Fruit fly (Drosophila melanogaster) whole organism, prepupa: ENCODE results near the gene eIF3d1.

Experiments used
- CG10669 ChIP-seq: fragments of 200-800 bp; sonication (Bioruptor generic); optimal IDR thresholded peaks from 3 replicates; lab custom pipeline; 2018; ENCODE audit warnings: missing biosample characterization, mild to moderate bottlenecking, missing genetic modification characterization, moderate library complexity
- CG11294 ChIP-seq: fragments of 200-800 bp; sonication (Bioruptor generic); IDR thresholded peaks from 2 replicates; pipeline ENCODE4 v1.3.6; 2022; ENCODE audit warnings: missing biosample characterization, missing genetic modification characterization
- CG1621 ChIP-seq: fragments of 200-800 bp; sonication (Bioruptor generic); optimal IDR thresholded peaks from 3 replicates; lab custom pipeline; 2018; ENCODE audit warnings: missing biosample characterization, mild to moderate bottlenecking, missing genetic modification characterization
- CG16779 ChIP-seq: fragments of 200-800 bp; sonication (Bioruptor generic); optimal IDR thresholded peaks from 3 replicates; lab custom pipeline; 2017; ENCODE audit warnings: missing biosample characterization, mild to moderate bottlenecking, missing genetic modification characterization
- CG31627 ChIP-seq: fragments of 200-800 bp; sonication (Bioruptor generic); optimal IDR thresholded peaks from 3 replicates; lab custom pipeline; 2016; ENCODE audit warnings: missing biosample characterization, missing genetic modification characterization
- CG32006 ChIP-seq: fragments of 200-800 bp; sonication (Bioruptor generic); optimal IDR thresholded peaks from 3 replicates; lab custom pipeline; 2017; ENCODE audit warnings: missing biosample characterization, mild to moderate bottlenecking, missing genetic modification characterization
- CG3919 ChIP-seq: fragments of 200-800 bp; sonication (Bioruptor generic); optimal IDR thresholded peaks from 3 replicates; lab custom pipeline; 2016; ENCODE audit warnings: missing biosample characterization, missing genetic modification characterization
- CG4318 ChIP-seq: fragments of 200-800 bp; sonication (Bioruptor generic); optimal IDR thresholded peaks from 3 replicates; lab custom pipeline; 2017; ENCODE audit warnings: missing biosample characterization, mild to moderate bottlenecking, missing genetic modification characterization
- CG6276 ChIP-seq: fragments of 200-800 bp; sonication (Bioruptor generic); optimal IDR thresholded peaks from 2 replicates; lab custom pipeline; 2017; ENCODE audit warnings: missing biosample characterization, mild to moderate bottlenecking, missing genetic modification characterization
- CG6808 ChIP-seq: fragments of 200-800 bp; sonication (Bioruptor generic); optimal IDR thresholded peaks from 3 replicates; lab custom pipeline; 2017; ENCODE audit warnings: missing biosample characterization, missing genetic modification characterization, mild to moderate bottlenecking, moderate library complexity, missing genetic modification reagents
- CG6854 ChIP-seq: fragments of 200-800 bp; sonication (Bioruptor generic); optimal IDR thresholded peaks from 2 replicates; lab custom pipeline; 2017; ENCODE audit warnings: missing biosample characterization, mild to moderate bottlenecking, missing genetic modification characterization
- CG8119 ChIP-seq: fragments of 200-800 bp; sonication (Bioruptor generic); IDR thresholded peaks from 3 replicates; pipeline ENCODE4 v1.3.6; 2022; ENCODE audit warnings: missing biosample characterization, missing genetic modification characterization
- CG8319 ChIP-seq: fragments of 200-800 bp; sonication (Bioruptor generic); optimal IDR thresholded peaks from 3 replicates; lab custom pipeline; 2016; ENCODE audit warnings: missing biosample characterization, missing genetic modification characterization
- CG8632 ChIP-seq: fragments of 200-800 bp; sonication (Bioruptor generic); optimal IDR thresholded peaks from 3 replicates; lab custom pipeline; 2016; ENCODE audit warnings: missing biosample characterization, missing genetic modification characterization
- CG9139 ChIP-seq: fragments of 200-800 bp; sonication (Bioruptor generic); optimal IDR thresholded peaks from 3 replicates; lab custom pipeline; 2017; ENCODE audit warnings: missing biosample characterization, mild to moderate bottlenecking, missing genetic modification characterization
- Eip75B ChIP-seq: fragments of 200-800 bp; sonication (Bioruptor generic); optimal IDR thresholded peaks from 3 replicates; lab custom pipeline; 2016; ENCODE audit warnings: missing biosample characterization, missing genetic modification characterization
- Eip78C ChIP-seq: fragments of 200-800 bp; sonication (Bioruptor generic); peaks from one replicate; lab custom pipeline; 2016; ENCODE audit warnings: missing biosample characterization, missing genetic modification characterization
- Eip93F ChIP-seq: fragments of 200-800 bp; sonication (Bioruptor generic); optimal IDR thresholded peaks from 2 replicates; lab custom pipeline; 2016; ENCODE audit warnings: missing biosample characterization, mild to moderate bottlenecking, missing genetic modification characterization
- Gug ChIP-seq: fragments of 200-800 bp; sonication (Bioruptor generic); IDR thresholded peaks from 2 replicates; pipeline ENCODE4 v1.3.6; 2022; ENCODE audit warnings: missing biosample characterization, missing genetic modification characterization
- Hr39 ChIP-seq: fragments of 200-800 bp; sonication (Bioruptor generic); optimal IDR thresholded peaks from 2 replicates; lab custom pipeline; 2016; ENCODE audit warnings: missing biosample characterization, missing genetic modification characterization
- Lpt ChIP-seq: fragments of 200-800 bp; sonication (Bioruptor generic); optimal IDR thresholded peaks from 3 replicates; lab custom pipeline; 2016; ENCODE audit warnings: missing biosample characterization, missing genetic modification characterization
- Met ChIP-seq: fragments of 200-800 bp; sonication (Bioruptor generic); optimal IDR thresholded peaks from 3 replicates; lab custom pipeline; 2016; ENCODE audit warnings: missing biosample characterization, missing genetic modification characterization
- Smox ChIP-seq: fragments of 200-800 bp; sonication (Bioruptor generic); optimal IDR thresholded peaks from 3 replicates; lab custom pipeline; 2016; ENCODE audit warnings: missing biosample characterization, missing genetic modification characterization
- Sox102F ChIP-seq: fragments of 200-800 bp; sonication (Bioruptor generic); optimal IDR thresholded peaks from 2 replicates; lab custom pipeline; 2016; ENCODE audit warnings: missing biosample characterization, mild to moderate bottlenecking, missing genetic modification characterization
- achi ChIP-seq: fragments of 200-800 bp; sonication (Bioruptor generic); optimal IDR thresholded peaks from 3 replicates; lab custom pipeline; 2016; ENCODE audit warnings: missing biosample characterization, missing genetic modification characterization
- acj6 ChIP-seq: fragments of 200-800 bp; sonication (Bioruptor generic); optimal IDR thresholded peaks from 3 replicates; lab custom pipeline; 2016; ENCODE audit warnings: missing biosample characterization, missing genetic modification characterization
- dac ChIP-seq: fragments of 200-800 bp; sonication (Bioruptor generic); optimal IDR thresholded peaks from 2 replicates; lab custom pipeline; 2017; ENCODE audit warnings: missing biosample characterization, mild to moderate bottlenecking, missing genetic modification characterization
- eg ChIP-seq: fragments of 200-800 bp; sonication (Bioruptor generic); IDR thresholded peaks from 3 replicates; pipeline ENCODE4 v1.3.6; 2022; ENCODE audit warnings: missing biosample characterization, missing genetic modification characterization
- esn ChIP-seq: fragments of 200-800 bp; sonication (Bioruptor generic); optimal IDR thresholded peaks from 2 replicates; lab custom pipeline; 2016; ENCODE audit warnings: missing biosample characterization, mild to moderate bottlenecking, missing genetic modification characterization, moderate library complexity
- fkh ChIP-seq: fragments of 200-800 bp; sonication (Bioruptor generic); optimal IDR thresholded peaks from 3 replicates; lab custom pipeline; 2017; ENCODE audit warnings: missing biosample characterization, mild to moderate bottlenecking, missing genetic modification characterization, moderate library complexity
- net ChIP-seq: fragments of 200-800 bp; sonication (Bioruptor generic); optimal IDR thresholded peaks from 3 replicates; lab custom pipeline; 2016; ENCODE audit warnings: missing biosample characterization, missing genetic modification characterization
- pdm3 ChIP-seq: fragments of 200-800 bp; sonication (Bioruptor generic); optimal IDR thresholded peaks from 3 replicates; lab custom pipeline; 2016; ENCODE audit warnings: missing biosample characterization, missing genetic modification characterization
- salr ChIP-seq, 2 experiments: fragments of 200-800 bp; sonication (Bioruptor generic); optimal IDR thresholded peaks; 3 replicates each; lab custom pipeline; 2016 to 2018; ENCODE audit warnings: missing biosample characterization in 2 of 2, missing genetic modification characterization in 2 of 2, mild to moderate bottlenecking in 1 of 2
- spab ChIP-seq: fragments of 200-800 bp; sonication (Bioruptor generic); optimal IDR thresholded peaks from 2 replicates; lab custom pipeline; 2017; ENCODE audit warnings: missing biosample characterization, mild to moderate bottlenecking, missing genetic modification characterization, missing genetic modification reagents
- ss ChIP-seq, 2 experiments: fragments of 200-800 bp; sonication (Bioruptor generic); optimal IDR thresholded peaks; 2 replicates in 1 of 2; 3 replicates in 1 of 2; lab custom pipeline; 2017 to 2018; ENCODE audit warnings: mild to moderate bottlenecking in 2 of 2, missing biosample characterization in 2 of 2, missing genetic modification characterization in 2 of 2, moderate library complexity in 1 of 2
- svp ChIP-seq: fragments of 200-800 bp; sonication (Bioruptor generic); peaks from one replicate; lab custom pipeline; 2016; ENCODE audit warnings: missing biosample characterization, missing genetic modification characterization
- topi ChIP-seq: fragments of 200-800 bp; sonication (Bioruptor generic); optimal IDR thresholded peaks from 3 replicates; lab custom pipeline; 2016; ENCODE audit warnings: missing biosample characterization, missing genetic modification characterization
- vri ChIP-seq: fragments of 200-800 bp; sonication (Bioruptor generic); optimal IDR thresholded peaks from 3 replicates; lab custom pipeline; 2016; ENCODE audit warnings: missing biosample characterization, mild to moderate bottlenecking, missing genetic modification characterization

Gene eIF3d1

DNA sequence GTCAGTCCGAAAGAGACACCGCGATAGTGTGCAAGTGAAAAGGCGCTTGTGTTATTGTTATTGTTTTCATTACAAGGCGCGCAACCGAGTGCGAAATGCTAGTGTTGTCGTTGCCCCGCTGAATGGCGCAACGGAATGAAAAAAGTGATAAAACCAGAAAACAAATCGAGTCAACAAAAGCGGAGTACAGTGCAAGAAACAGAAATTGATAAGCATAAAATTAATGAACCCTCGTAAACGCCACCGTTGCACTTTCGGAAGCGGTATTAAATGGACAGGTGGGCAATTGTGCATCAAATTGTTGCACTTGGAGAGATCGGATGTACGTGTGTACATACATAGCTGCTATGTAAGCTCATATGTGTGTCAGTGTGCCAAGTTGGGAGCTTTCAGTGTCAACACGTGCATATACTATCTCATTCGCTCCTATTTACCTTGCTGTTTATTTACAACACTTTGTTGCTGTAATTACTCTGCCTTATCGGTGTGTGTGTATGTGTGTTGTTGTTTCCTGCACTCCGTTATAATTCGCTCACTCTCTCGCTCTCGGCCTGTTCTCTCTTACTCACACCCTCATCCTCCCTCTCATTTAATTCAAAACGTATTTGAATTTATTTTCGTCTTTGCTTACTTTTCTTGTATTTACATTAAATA lies 43.7 kb downstream of the eIF3d1 start (continued):
- TF ChIP-seq CG8632 (GFP tag; lab: Kevin White, UChicago) (peak; percentile 5), CG3919 (GFP tag; lab: Kevin White, UChicago) (peak; percentile 61), CG8119 (peak; percentile 74), CG6854 (GFP tag; lab: Kevin White, UChicago) (peak; percentile 6), esn (GFP tag; lab: Kevin White, UChicago) (peak; percentile 17), salr (GFP tag; optimal IDR thresholded peaks at IDR 0.05; lab: Kevin White, UChicago) (peak in 1 of 2 experiments; percentile 39), CG10669 (peak; percentile 36), Sox102F (GFP tag; lab: Kevin White, UChicago) (peak; percentile 33), ss (GFP tag; optimal IDR thresholded peaks at IDR 0.05; lab: Kevin White, UChicago) (peak; percentile 55 to 61), topi (GFP tag; lab: Kevin White, UChicago) (peak; percentile 8), CG6276 (GFP tag; lab: Kevin White, UChicago) (peak; percentile 33), CG6808 (peak; percentile 59), Gug (GFP tag; lab: Robert Waterston, UW) (peak; percentile 52; the same call in 1 of the 2 replicates), dac (peak; percentile 6), Eip78C (GFP tag; lab: Kevin White, UChicago) (peak; percentile 91), Eip75B (GFP tag; lab: Kevin White, UChicago) (peak; percentile 65), CG32006 (GFP tag; lab: Kevin White, UChicago) (peak; percentile 47), CG9139 (GFP tag; lab: Kevin White, UChicago) (peak; percentile 46)

DNA sequence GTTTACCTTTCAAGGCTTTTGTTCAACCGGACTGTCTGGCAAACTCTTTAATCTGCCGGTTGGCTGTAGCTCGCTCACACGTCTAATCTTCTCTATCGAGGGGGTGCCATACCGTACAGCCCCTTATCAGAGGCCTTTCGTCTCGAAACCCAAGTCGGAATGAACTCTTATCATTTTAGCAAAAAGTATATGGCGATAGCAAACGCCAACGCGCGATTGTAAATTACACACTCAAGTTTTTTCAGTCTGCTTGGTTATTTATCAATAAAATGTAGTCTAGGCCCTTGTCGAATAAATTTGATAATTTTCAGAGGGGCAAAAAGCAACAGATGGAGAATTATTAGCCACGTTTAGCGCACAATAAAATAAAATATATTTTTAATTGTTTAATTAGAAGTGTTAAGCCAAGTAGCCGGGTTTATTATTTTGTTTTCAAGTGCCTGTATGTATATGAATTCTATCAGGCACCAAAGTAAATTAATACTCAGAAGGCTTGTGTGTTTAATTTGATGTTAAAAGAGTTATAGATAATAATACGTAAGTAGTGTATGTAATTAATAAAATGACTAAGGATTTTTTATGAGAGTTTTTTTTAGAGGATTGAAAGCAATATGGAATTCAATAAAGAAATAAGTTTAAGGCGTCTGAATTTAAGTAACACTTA lies 45.1 kb downstream of the eIF3d1 start:
- TF ChIP-seq topi (GFP tag; lab: Kevin White, UChicago): no peak
- no peak for TF ChIP-seq spab
- peak; percentile 83 for TF ChIP-seq svp
- TF ChIP-seq CG11294: no peak
- no peak for TF ChIP-seq Smox (GFP tag; lab: Kevin White, UChicago)
- TF ChIP-seq Met (GFP tag; lab: Kevin White, UChicago): no peak
- no peak for TF ChIP-seq acj6 (GFP tag; lab: Kevin White, UChicago)
- TF ChIP-seq Eip93F (GFP tag; lab: Kevin White, UChicago): peak; percentile 75
- TF ChIP-seq CG1621: no peak
- peak; percentile 72 for TF ChIP-seq vri (GFP tag; lab: Kevin White, UChicago)
- TF ChIP-seq fkh (GFP tag; lab: Kevin White, UChicago): peak; percentile 34
- TF ChIP-seq eg (GFP tag; lab: Robert Waterston, UW): no peak
- TF ChIP-seq CG8319 (GFP tag; lab: Kevin White, UChicago): no peak
- TF ChIP-seq Eip78C (GFP tag; lab: Kevin White, UChicago): peak; percentile 1
- no peak for TF ChIP-seq CG6854 (GFP tag; lab: Kevin White, UChicago)
- no peak for TF ChIP-seq net (GFP tag; lab: Kevin White, UChicago)
- TF ChIP-seq CG4318 (GFP tag; lab: Kevin White, UChicago): no peak
- TF ChIP-seq achi (GFP tag; lab: Kevin White, UChicago): no peak
- TF ChIP-seq CG9139 (GFP tag; lab: Kevin White, UChicago): no peak
- TF ChIP-seq CG8119: no peak

DNA sequence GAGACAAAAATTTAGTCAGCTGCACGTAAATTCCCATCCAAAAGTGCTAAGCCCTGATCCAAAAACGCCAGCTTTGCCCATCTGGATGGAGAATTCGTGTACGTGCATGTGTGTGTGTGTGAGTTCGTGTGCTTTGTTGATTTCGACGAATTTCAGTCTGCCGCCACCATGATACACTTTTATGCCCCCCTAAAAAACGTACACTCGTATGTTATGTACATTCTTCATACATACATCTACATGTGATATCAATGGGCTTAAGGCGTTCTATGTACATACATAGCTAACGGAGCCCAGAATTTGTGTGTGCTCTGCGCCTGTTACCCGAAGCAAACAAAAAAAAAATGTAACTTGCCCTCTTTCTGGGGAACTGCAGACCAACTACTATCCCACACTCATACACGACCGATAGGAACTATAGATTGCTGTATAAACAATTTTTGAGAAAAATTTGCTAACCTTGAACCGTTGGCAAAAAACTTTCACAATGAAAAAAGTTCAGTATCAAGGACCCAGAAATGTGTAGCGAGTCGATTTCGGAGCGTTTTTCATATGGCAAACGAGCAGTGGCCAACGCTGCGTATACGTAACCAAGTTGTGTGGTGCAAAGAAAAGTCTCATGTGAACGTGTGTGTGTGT lies 46.0 kb downstream of the eIF3d1 start:
- no peak for TF ChIP-seq pdm3 (GFP tag; lab: Kevin White, UChicago)
- no peak for TF ChIP-seq Hr39 (GFP tag; lab: Kevin White, UChicago)
- no peak for TF ChIP-seq Lpt (GFP tag; lab: Kevin White, UChicago)
- TF ChIP-seq Gug (GFP tag; lab: Robert Waterston, UW): no peak
- no peak for TF ChIP-seq CG10669
- no peak for TF ChIP-seq CG31627 (GFP tag; lab: Kevin White, UChicago)
- no peak for TF ChIP-seq esn (GFP tag; lab: Kevin White, UChicago)
- TF ChIP-seq fkh (GFP tag; lab: Kevin White, UChicago): peak; percentile 92
- TF ChIP-seq vri (GFP tag; lab: Kevin White, UChicago): peak; percentile 44
- no peak for TF ChIP-seq CG16779 (tag; lab: Kevin White, UChicago)
- TF ChIP-seq svp: peak; percentile 74
- peak; percentile 42 for TF ChIP-seq Eip78C (GFP tag; lab: Kevin White, UChicago)
- no peak for TF ChIP-seq CG1621
